Worm (Caenorhabditis elegans): ENCODE data around the gene Y37D8A.6.

DNA sequence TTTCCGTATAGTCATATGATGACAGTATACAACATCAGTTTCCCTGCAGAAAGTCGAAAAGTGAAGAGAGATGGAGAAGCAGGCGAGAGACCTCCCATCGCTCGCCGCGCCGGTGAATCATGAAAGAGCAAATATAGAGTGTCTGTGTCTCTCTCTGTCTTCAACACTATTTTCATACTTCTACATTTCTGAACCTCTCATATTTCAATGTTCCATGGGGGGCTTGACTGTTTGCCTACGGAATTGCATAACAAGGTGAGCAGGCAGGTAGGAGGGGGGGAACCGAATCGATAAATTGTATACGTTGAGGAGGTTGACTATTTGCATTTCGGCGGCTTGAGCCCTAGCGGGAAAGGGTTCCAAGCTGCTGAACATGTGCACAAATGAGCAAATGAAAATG is 49.8 kb upstream of the Y37D8A.6 start:
- no peak for TF ChIP-seq Y116A8C.19 (tag; optimal IDR thresholded peaks at IDR 0.05; ENCODE audit: borderline replicate concordance)
- no peak for TF ChIP-seq nhr-28 (tag; optimal IDR thresholded peaks at IDR 0.05)

Data from whole organism, L1 larva.